Fruit fly (Drosophila melanogaster) whole organism, embryonic: Measurements from ENCODE around the gene Alg11.

Experiments
- CG1024 ChIP-seq: fragments of 200-800 bp; sonication (Bioruptor generic); IDR thresholded peaks from 2 replicates; pipeline ENCODE4 v1.3.6; 2022; ENCODE audit warnings: missing biosample characterization, missing genetic modification characterization
- CG10267 ChIP-seq: fragments of 200-800 bp; sonication (Bioruptor generic); optimal IDR thresholded peaks from 2 replicates; lab custom pipeline; 2018; ENCODE audit warnings: missing biosample characterization, mild to moderate bottlenecking, missing genetic modification characterization, moderate library complexity
- CG11247 ChIP-seq: fragments of 200-800 bp; sonication (Bioruptor generic); IDR thresholded peaks from 2 replicates; pipeline ENCODE4 v1.3.6; 2022; ENCODE audit warnings: missing biosample characterization, missing genetic modification characterization
- CG12104 ChIP-seq: fragments of 200-800 bp; sonication (Bioruptor generic); optimal IDR thresholded peaks from 3 replicates; lab custom pipeline; 2016; ENCODE audit warnings: missing biosample characterization, missing genetic modification characterization
- CG13424 ChIP-seq: fragments of 200-800 bp; sonication (Bioruptor generic); optimal IDR thresholded peaks from 2 replicates; lab custom pipeline; 2019; ENCODE audit warnings: missing biosample characterization, mild to moderate bottlenecking, missing genetic modification characterization, moderate library complexity
- CG1529 ChIP-seq: fragments of 200-800 bp; sonication (Bioruptor generic); optimal IDR thresholded peaks from 3 replicates; lab custom pipeline; 2018; ENCODE audit warnings: missing biosample characterization, missing genetic modification characterization
- CG15601 ChIP-seq: fragments of 200-800 bp; sonication (Bioruptor generic); optimal IDR thresholded peaks from 3 replicates; lab custom pipeline; 2019; ENCODE audit warnings: missing biosample characterization, mild to moderate bottlenecking, missing genetic modification characterization, moderate library complexity
- CG16813 ChIP-seq: fragments of 200-800 bp; sonication (Bioruptor generic); IDR thresholded peaks from 3 replicates; pipeline ENCODE4 v1.3.6; 2022; ENCODE audit warnings: missing biosample characterization, missing genetic modification characterization; ENCODE audit not compliant: partially characterized antibody
- CG17186 ChIP-seq: fragments of 200-800 bp; sonication (Bioruptor generic); optimal IDR thresholded peaks from 3 replicates; lab custom pipeline; 2017; ENCODE audit warnings: missing biosample characterization, missing genetic modification reagents, missing genetic modification characterization
- CG18262 ChIP-seq: fragments of 200-800 bp; optimal IDR thresholded peaks from 3 replicates; lab custom pipeline; 2019; ENCODE audit warnings: missing biosample characterization, mild to moderate bottlenecking, missing genetic modification characterization, moderate library complexity
- CG2199 ChIP-seq: fragments of 200-800 bp; sonication (Bioruptor generic); IDR thresholded peaks from 3 replicates; pipeline ENCODE4 v1.3.6; 2022; ENCODE audit warnings: missing biosample characterization, missing genetic modification characterization
- CG30020 ChIP-seq: fragments of 200-800 bp; optimal IDR thresholded peaks from 2 replicates; lab custom pipeline; 2019; ENCODE audit warnings: missing biosample characterization, mild to moderate bottlenecking, missing genetic modification characterization, moderate library complexity
- CG33557 ChIP-seq: fragments of 200-800 bp; sonication (Bioruptor generic); optimal IDR thresholded peaks from 2 replicates; lab custom pipeline; 2019; ENCODE audit warnings: missing biosample characterization, mild to moderate bottlenecking, missing genetic modification characterization, moderate library complexity
- CG4282 ChIP-seq: fragments of 200-800 bp; sonication (Bioruptor generic); optimal IDR thresholded peaks from 2 replicates; lab custom pipeline; 2016; ENCODE audit warnings: missing biosample characterization, missing genetic modification characterization
- CG4424 ChIP-seq: fragments of 200-800 bp; sonication (Bioruptor generic); optimal IDR thresholded peaks from 3 replicates; lab custom pipeline; 2016; ENCODE audit warnings: missing biosample characterization, missing genetic modification characterization
- CG5180 ChIP-seq: fragments of 200-800 bp; sonication (Bioruptor generic); optimal IDR thresholded peaks from 3 replicates; lab custom pipeline; 2017; ENCODE audit warnings: missing biosample characterization, missing genetic modification characterization, mild to moderate bottlenecking, moderate library complexity, missing genetic modification reagents
- CG7271 ChIP-seq: fragments of 200-800 bp; sonication (Bioruptor generic); optimal IDR thresholded peaks from 2 replicates; lab custom pipeline; 2018; ENCODE audit warnings: missing biosample characterization, mild to moderate bottlenecking, missing genetic modification characterization, moderate library complexity
- CG7745 ChIP-seq: fragments of 200-800 bp; sonication (Bioruptor generic); optimal IDR thresholded peaks from 2 replicates; lab custom pipeline; 2018; ENCODE audit warnings: missing biosample characterization, mild to moderate bottlenecking, missing genetic modification characterization, moderate library complexity
- CG9609 ChIP-seq: fragments of 200-800 bp; sonication (Bioruptor generic); optimal IDR thresholded peaks from 3 replicates; lab custom pipeline; 2016; ENCODE audit warnings: missing biosample characterization, missing genetic modification characterization
- CG9876 ChIP-seq: fragments of 200-800 bp; sonication (Bioruptor generic); optimal IDR thresholded peaks from 2 replicates; lab custom pipeline; 2016; ENCODE audit warnings: missing biosample characterization, missing genetic modification characterization
- Dip3 ChIP-seq: fragments of 200-800 bp; sonication (Bioruptor generic); optimal IDR thresholded peaks from 3 replicates; lab custom pipeline; 2016; ENCODE audit warnings: missing biosample characterization, missing genetic modification characterization
- Dref ChIP-seq: fragments of 200-800 bp; sonication (Bioruptor generic); IDR thresholded peaks from 2 replicates; pipeline ENCODE4 v1.3.6; 2022; ENCODE audit warnings: missing biosample characterization, missing genetic modification characterization
- Drgx ChIP-seq: fragments of 200-800 bp; sonication (Bioruptor generic); IDR thresholded peaks from 2 replicates; pipeline ENCODE4 v1.3.6; 2022; ENCODE audit warnings: missing biosample characterization, missing genetic modification characterization
- HLH3B ChIP-seq: fragments of 200-800 bp; sonication (Bioruptor generic); IDR thresholded peaks from 2 replicates; pipeline ENCODE4 v1.3.6; 2022; ENCODE audit warnings: missing biosample characterization, missing genetic modification characterization
- HmgD ChIP-seq: fragments of 200-800 bp; sonication (Bioruptor generic); optimal IDR thresholded peaks from 3 replicates; lab custom pipeline; 2016; ENCODE audit warnings: missing biosample characterization, missing genetic modification characterization
- Lpt ChIP-seq: fragments of >200 bp; optimal IDR thresholded peaks from 2 replicates; lab custom pipeline; 2018; ENCODE audit warnings: missing biosample characterization, missing genetic modification characterization
- Meics ChIP-seq: fragments of 200-800 bp; sonication (Bioruptor generic); optimal IDR thresholded peaks from 2 replicates; lab custom pipeline; 2017; ENCODE audit warnings: missing biosample characterization, mild to moderate bottlenecking, missing genetic modification characterization
- Neu2 ChIP-seq: fragments of 200-800 bp; sonication (Bioruptor generic); optimal IDR thresholded peaks from 3 replicates; lab custom pipeline; 2016; ENCODE audit warnings: missing biosample characterization, missing genetic modification characterization, borderline replicate concordance
- Rx ChIP-seq: fragments of 200-800 bp; sonication (Bioruptor generic); IDR thresholded peaks from 2 replicates; pipeline ENCODE4 v1.3.6; 2022; ENCODE audit warnings: missing biosample characterization, missing genetic modification characterization
- Sin3A ChIP-seq: fragments of >200 bp; optimal IDR thresholded peaks from 2 replicates; lab custom pipeline; 2018
- Sox100B ChIP-seq: fragments of 200-800 bp; sonication (Bioruptor generic); optimal IDR thresholded peaks from 3 replicates; lab custom pipeline; 2018; ENCODE audit warnings: missing biosample characterization, mild to moderate bottlenecking, missing genetic modification characterization
- Sry-δ ChIP-seq: fragments of 200-800 bp; sonication (Bioruptor generic); optimal IDR thresholded peaks from 2 replicates; lab custom pipeline; 2016; ENCODE audit warnings: missing biosample characterization, missing genetic modification characterization
- abd-A ChIP-seq: fragments of 200-800 bp; sonication (Bioruptor generic); optimal IDR thresholded peaks from 3 replicates; lab custom pipeline; 2019; ENCODE audit warnings: missing biosample characterization, mild to moderate bottlenecking, missing genetic modification characterization, moderate library complexity
- ap ChIP-seq: fragments of 200-800 bp; sonication (Bioruptor generic); IDR thresholded peaks from 2 replicates; pipeline ENCODE4 v1.3.6; 2022; ENCODE audit warnings: missing biosample characterization, missing genetic modification characterization
- chif ChIP-seq, 2 experiments: fragments of 200-800 bp; sonication (Bioruptor generic); optimal IDR thresholded peaks; 3 replicates each; lab custom pipeline; 2016; ENCODE audit warnings: missing biosample characterization in 2 of 2, missing genetic modification characterization in 2 of 2
- ci ChIP-seq: fragments of 200-800 bp; sonication (Bioruptor generic); IDR thresholded peaks from 3 replicates; pipeline ENCODE4 v1.3.6; 2022; ENCODE audit warnings: missing biosample characterization, missing genetic modification characterization
- corto ChIP-seq: fragments of 200-800 bp; sonication (Bioruptor generic); optimal IDR thresholded peaks from 2 replicates; lab custom pipeline; 2016; ENCODE audit warnings: missing biosample characterization, mild to moderate bottlenecking, missing genetic modification characterization, moderate library complexity
- crp ChIP-seq, 2 experiments: fragments of 200-800 bp; sonication (Bioruptor generic); optimal IDR thresholded peaks; 2 replicates in 1 of 2; 3 replicates in 1 of 2; lab custom pipeline; 2017; ENCODE audit warnings: missing biosample characterization in 2 of 2, missing genetic modification characterization in 2 of 2, mild to moderate bottlenecking in 1 of 2, moderate library complexity in 1 of 2
- dm ChIP-seq: fragments of 200-800 bp; sonication (Bioruptor generic); optimal IDR thresholded peaks from 3 replicates; lab custom pipeline; 2016; ENCODE audit warnings: missing biosample characterization, missing genetic modification characterization
- esg ChIP-seq: fragments of 200-800 bp; sonication (Bioruptor generic); conservative IDR thresholded peaks from 2 replicates; pipeline ENCODE4 v1.3.6; 2022; ENCODE audit warnings: missing biosample characterization, missing genetic modification characterization
- ftz-f1 ChIP-seq: fragments of 200-800 bp; sonication (Bioruptor generic); optimal IDR thresholded peaks from 2 replicates; lab custom pipeline; 2016; ENCODE audit warnings: missing biosample characterization, missing genetic modification characterization
- gsb ChIP-seq: fragments of 200-800 bp; sonication (Bioruptor generic); IDR thresholded peaks from 2 replicates; pipeline ENCODE4 v1.3.6; 2022; ENCODE audit warnings: missing biosample characterization, missing genetic modification characterization
- ham ChIP-seq: fragments of 200-800 bp; sonication (Bioruptor generic); IDR thresholded peaks from 2 replicates; pipeline ENCODE4 v1.3.6; 2022; ENCODE audit warnings: missing biosample characterization, missing genetic modification characterization
- hkb ChIP-seq, 2 experiments: fragments of 200-800 bp in 1 of 2; fragments of >200 bp in 1 of 2; sonication (Bioruptor generic) in 1 of 2; IDR thresholded peaks in 1 of 2; optimal IDR thresholded peaks in 1 of 2; 2 replicates each; pipeline versions ENCODE4 v1.3.6 to Lab custom; 2017 to 2022; ENCODE audit warnings: missing biosample characterization in 1 of 2, missing genetic modification characterization in 1 of 2
- klu ChIP-seq: fragments of 200-800 bp; sonication (Bioruptor generic); IDR thresholded peaks from 2 replicates; pipeline ENCODE4 v1.3.6; 2022; ENCODE audit warnings: missing biosample characterization, missing genetic modification characterization
- kni ChIP-seq: fragments of 200-800 bp; sonication (Bioruptor generic); optimal IDR thresholded peaks from 3 replicates; lab custom pipeline; 2017; ENCODE audit warnings: mild to moderate bottlenecking, missing biosample characterization, missing genetic modification reagents, missing genetic modification characterization
- peb ChIP-seq: fragments of 200-800 bp; sonication (Bioruptor generic); IDR thresholded peaks from 2 replicates; pipeline ENCODE4 v1.3.6; 2022; ENCODE audit warnings: missing biosample characterization, missing genetic modification characterization
- pho ChIP-seq: fragments of 200-800 bp; sonication (Bioruptor generic); optimal IDR thresholded peaks from 2 replicates; lab custom pipeline; 2016; ENCODE audit warnings: missing biosample characterization, missing genetic modification characterization
- stc ChIP-seq: fragments of 200-800 bp; sonication (Bioruptor generic); IDR thresholded peaks from 2 replicates; pipeline ENCODE4 v1.3.6; 2022; ENCODE audit warnings: missing biosample characterization, missing genetic modification characterization
- unc-4 ChIP-seq: fragments of 200-800 bp; sonication (Bioruptor generic); IDR thresholded peaks from 2 replicates; pipeline ENCODE4 v1.3.6; 2022; ENCODE audit warnings: missing biosample characterization, missing genetic modification characterization; ENCODE audit not compliant: partially characterized antibody
- zf30C ChIP-seq: fragments of 200-800 bp; sonication (Bioruptor generic); optimal IDR thresholded peaks from 3 replicates; lab custom pipeline; 2018; ENCODE audit warnings: missing biosample characterization, mild to moderate bottlenecking, missing genetic modification characterization

The Alg11 gene

dm6 chr3L:21640815-21641214, 15.2 kb downstream of the Alg11 start, which contains the start of gene Atox1 (continued):
- TF ChIP-seq CG33557 (GFP tag; lab: Kevin White, UChicago) (no peak), gsb (GFP tag; lab: Robert Waterston, UW) (no peak), Sry-δ (GFP tag; lab: Kevin White, UChicago) (peak; percentile 54), Neu2 (GFP tag; lab: Kevin White, UChicago) (no peak), unc-4 (GFP tag; lab: Robert Waterston, UW) (0 out of 2 replicates have a peak, but pooled peaks have one; percentile 15), abd-A (tag; lab: Kevin White, UChicago) (no peak), CG12104 (peak; percentile 3), Dip3 (GFP tag; lab: Kevin White, UChicago) (no peak), klu (GFP tag; lab: Robert Waterston, UW) (no peak), chif (GFP tag; optimal IDR thresholded peaks at IDR 0.05; lab: Kevin White, UChicago) (peak in 1 of 2 experiments; percentile 33), CG11247 (peak; percentile 37; the same call in 1 of the 2 replicates), CG7271 (tag; lab: Kevin White, UChicago) (no peak), CG17186 (peak; percentile 61), pho (peak; percentile 67), ftz-f1 (GFP tag; lab: Kevin White, UChicago) (peak; percentile 69), ap (no peak), CG10267 (tag; lab: Kevin White, UChicago) (peak; percentile 56), CG1024 (GFP tag; lab: Robert Waterston, UW) (no peak), hkb (optimal IDR thresholded peaks at IDR 0.05; lab: Kevin White, UChicago) (peak; percentile 80), hkb (GFP tag; IDR thresholded peaks at IDR 0.05; lab: Robert Waterston, UW) (no peak), Sin3A (lab: Kevin White, UChicago) (peak; percentile 0), CG15601 (tag; lab: Kevin White, UChicago) (peak; percentile 70), ci (GFP tag; lab: Robert Waterston, UW) (peak; percentile 78; the same call in 2 of the 3 replicates), CG13424 (tag; lab: Kevin White, UChicago) (peak; percentile 15), CG1529 (GFP tag; lab: Kevin White, UChicago) (no peak), HmgD (GFP tag; lab: Kevin White, UChicago) (peak; percentile 88), Drgx (no peak), stc (GFP tag; lab: Robert Waterston, UW) (peak; percentile 30; the same call in 1 of the 2 replicates), ham (GFP tag; lab: Robert Waterston, UW) (no peak), zf30C (GFP tag; lab: Kevin White, UChicago) (peak; percentile 78), crp (GFP tag; optimal IDR thresholded peaks at IDR 0.05; lab: Kevin White, UChicago) (no peak), CG9609 (GFP tag; lab: Kevin White, UChicago) (peak; percentile 7), CG30020 (tag; lab: Kevin White, UChicago) (peak; percentile 11), CG18262 (no peak), CG4424 (GFP tag; lab: Kevin White, UChicago) (peak; percentile 10), CG16813 (GFP tag; lab: Robert Waterston, UW) (no peak), dm (GFP tag; lab: Kevin White, UChicago) (peak; percentile 35), Lpt (GFP tag; lab: Kevin White, UChicago) (no peak), CG7745 (tag; lab: Kevin White, UChicago) (no peak), Rx (no peak), CG4282 (GFP tag; lab: Kevin White, UChicago) (no peak), HLH3B (peak; percentile 38; the same call in 1 of the 2 replicates), kni (peak; percentile 8), peb (GFP tag; lab: Robert Waterston, UW) (no peak), Meics (GFP tag; lab: Kevin White, UChicago) (peak; percentile 43), CG5180 (no peak), corto (GFP tag; lab: Kevin White, UChicago) (no peak), CG2199 (peak; percentile 77), CG9876 (GFP tag; lab: Kevin White, UChicago) (peak; percentile 5), esg (GFP tag; lab: Robert Waterston, UW) (no peak), Dref (GFP tag; lab: Robert Waterston, UW) (peak; percentile 42), Sox100B (GFP tag; lab: Kevin White, UChicago) (no peak)
